Fruit fly (Drosophila melanogaster): ENCODE data around the gene Spps.

Gene Spps

DNA sequence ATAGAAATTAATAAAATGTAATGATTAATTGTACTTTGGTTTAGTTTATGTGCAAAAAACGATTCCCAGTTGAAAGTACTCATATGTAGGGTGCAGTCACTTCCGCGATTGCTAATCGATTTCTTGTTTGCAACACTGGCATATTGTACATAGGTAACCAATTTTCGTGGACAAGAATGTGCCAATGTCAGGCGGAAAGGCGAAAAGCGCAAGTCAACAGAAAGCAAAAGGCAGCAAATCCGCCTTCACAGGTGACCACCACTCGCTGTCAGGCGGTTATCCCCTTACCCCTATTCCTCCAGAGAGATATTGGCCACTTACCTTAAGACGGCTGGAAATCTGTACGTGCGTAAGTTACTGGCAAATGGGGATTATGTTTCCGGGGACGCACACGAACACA, 43.8 kb upstream of the Spps start:
- no peak for TF ChIP-seq usp (GFP tag; optimal IDR thresholded peaks at IDR 0.05)
- no peak for TF ChIP-seq Jra (GFP tag; optimal IDR thresholded peaks at IDR 0.05)
- no peak for TF ChIP-seq Dif (GFP tag; optimal IDR thresholded peaks at IDR 0.05; ENCODE audit: partially characterized antibody)
- TF ChIP-seq N (GFP tag; optimal IDR thresholded peaks at IDR 0.05): no peak
- TF ChIP-seq pan (optimal IDR thresholded peaks at IDR 0.05): no peak
- TF ChIP-seq rgr (GFP tag; optimal IDR thresholded peaks at IDR 0.05): no peak
- no peak for TF ChIP-seq tai (GFP tag; optimal IDR thresholded peaks at IDR 0.05)
- no peak for TF ChIP-seq Hnf4 (GFP tag; optimal IDR thresholded peaks at IDR 0.05)

- no peak for TF ChIP-seq Hr83 (GFP tag; optimal IDR thresholded peaks at IDR 0.05; ENCODE audit: poor library complexity, severe bottlenecking)
- no peak for TF ChIP-seq usp (GFP tag; optimal IDR thresholded peaks at IDR 0.05)
- no peak for TF ChIP-seq CG9705 (GFP tag; optimal IDR thresholded peaks at IDR 0.05)
- TF ChIP-seq foxo (GFP tag; optimal IDR thresholded peaks at IDR 0.05): no peak
- no peak for TF ChIP-seq Sp1 (GFP tag; optimal IDR thresholded peaks at IDR 0.05)
Observed at dm6 chr3R:24270034-24270433, 43.3 kb upstream of the Spps start.

DNA sequence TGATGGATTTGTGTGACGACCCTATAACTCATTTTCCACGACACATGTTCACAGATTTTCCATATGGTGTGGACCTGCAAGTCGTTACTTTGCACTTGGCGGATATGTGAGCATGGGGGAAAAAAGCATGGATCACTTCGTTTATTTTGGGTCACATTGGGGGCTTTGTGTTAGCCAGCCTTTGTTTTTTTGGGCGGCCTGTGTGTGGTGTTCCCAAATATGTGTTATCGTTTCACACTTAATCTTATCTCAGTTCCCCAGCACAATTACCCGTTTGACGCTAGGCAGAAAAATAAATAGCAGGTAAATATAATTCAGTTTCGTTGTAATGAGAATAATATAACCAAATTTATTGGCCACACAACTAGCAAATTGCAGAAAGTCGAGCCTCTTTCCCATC, 41.6 kb upstream of the Spps start:
- TF ChIP-seq foxo (GFP tag; optimal IDR thresholded peaks at IDR 0.05) (no peak), lola (GFP tag; optimal IDR thresholded peaks at IDR 0.05) (no peak), Rel (GFP tag; optimal IDR thresholded peaks at IDR 0.05) (no peak), Rel (tag; optimal IDR thresholded peaks at IDR 0.05) (peak; percentile 85)

dm6 chr3R:24267580-24268202, 41.0 kb upstream of the Spps start:
- no peak for TF ChIP-seq dsf (GFP tag; optimal IDR thresholded peaks at IDR 0.05; ENCODE audit: borderline replicate concordance)
- no peak for TF ChIP-seq psq (GFP tag; optimal IDR thresholded peaks at IDR 0.05)
- TF ChIP-seq GATAd (GFP tag; optimal IDR thresholded peaks at IDR 0.05): no peak
- TF ChIP-seq dl (GFP tag; optimal IDR thresholded peaks at IDR 0.05; ENCODE audit: insufficient read depth in 1 of 2, partially characterized antibody in 2 of 2): no peak
- no peak for TF ChIP-seq dmrt93B (GFP tag; optimal IDR thresholded peaks at IDR 0.05)
- TF ChIP-seq Hr83 (GFP tag; optimal IDR thresholded peaks at IDR 0.05; ENCODE audit: poor library complexity, severe bottlenecking): no peak
- no peak for TF ChIP-seq woc (GFP tag; optimal IDR thresholded peaks at IDR 0.05)
- TF ChIP-seq Rel (GFP tag; optimal IDR thresholded peaks at IDR 0.05): no peak
- no peak for TF ChIP-seq Rel (tag; optimal IDR thresholded peaks at IDR 0.05)
- no peak for TF ChIP-seq Jra (GFP tag; optimal IDR thresholded peaks at IDR 0.05)
- TF ChIP-seq fru (GFP tag; optimal IDR thresholded peaks at IDR 0.05): no peak
- no peak for TF ChIP-seq Mio (GFP tag; optimal IDR thresholded peaks at IDR 0.05)
- no peak for TF ChIP-seq jim (GFP tag; optimal IDR thresholded peaks at IDR 0.05)

- peak; percentile 77 for TF ChIP-seq Dif (GFP tag; optimal IDR thresholded peaks at IDR 0.05; ENCODE audit: partially characterized antibody)
- TF ChIP-seq Vsx2 (GFP tag; optimal IDR thresholded peaks at IDR 0.05; ENCODE audit: partially characterized antibody): peak; percentile 91
- no peak for TF ChIP-seq CG32264 (GFP tag; optimal IDR thresholded peaks at IDR 0.05)
- peak; percentile 83 for TF ChIP-seq fru (GFP tag; optimal IDR thresholded peaks at IDR 0.05)
- TF ChIP-seq sage (GFP tag; optimal IDR thresholded peaks at IDR 0.05): peak; percentile 43
- no peak for TF ChIP-seq lola (GFP tag; optimal IDR thresholded peaks at IDR 0.05)
- no peak for TF ChIP-seq GATAd (GFP tag; optimal IDR thresholded peaks at IDR 0.05)
- no peak for TF ChIP-seq Mio (GFP tag; optimal IDR thresholded peaks at IDR 0.05)
- TF ChIP-seq jim (GFP tag; optimal IDR thresholded peaks at IDR 0.05): no peak
- TF ChIP-seq dsf (GFP tag; optimal IDR thresholded peaks at IDR 0.05; ENCODE audit: borderline replicate concordance): no peak
- no peak for TF ChIP-seq Hr78 (GFP tag; optimal IDR thresholded peaks at IDR 0.05)
- TF ChIP-seq ey (GFP tag; optimal IDR thresholded peaks at IDR 0.05): peak; percentile 68
- no peak for TF ChIP-seq N (GFP tag; optimal IDR thresholded peaks at IDR 0.05)
- TF ChIP-seq Rel (GFP tag; optimal IDR thresholded peaks at IDR 0.05): peak; percentile 24
- TF ChIP-seq Rel (tag; optimal IDR thresholded peaks at IDR 0.05): peak; percentile 63
- peak; percentile 74 for TF ChIP-seq rgr (GFP tag; optimal IDR thresholded peaks at IDR 0.05)
- peak; percentile 85 for TF ChIP-seq h (GFP tag; optimal IDR thresholded peaks at IDR 0.05)
- TF ChIP-seq OdsH (GFP tag; optimal IDR thresholded peaks at IDR 0.05): peak; percentile 87
- TF ChIP-seq Hnf4 (GFP tag; optimal IDR thresholded peaks at IDR 0.05): peak; percentile 25
- TF ChIP-seq dl (GFP tag; optimal IDR thresholded peaks at IDR 0.05; ENCODE audit: insufficient read depth in 1 of 2, partially characterized antibody in 2 of 2): peak in 1 of 2 experiments; percentile 45
- no peak for TF ChIP-seq Myc (optimal IDR thresholded peaks at IDR 0.05)
- TF ChIP-seq tai (GFP tag; optimal IDR thresholded peaks at IDR 0.05): no peak
- TF ChIP-seq sv (GFP tag; optimal IDR thresholded peaks at IDR 0.05): no peak
- peak; percentile 30 for TF ChIP-seq Hr83 (GFP tag; optimal IDR thresholded peaks at IDR 0.05; ENCODE audit: poor library complexity, severe bottlenecking)
- TF ChIP-seq HLH106 (tag; optimal IDR thresholded peaks at IDR 0.05): peak; percentile 92
- peak; percentile 77 for TF ChIP-seq dmrt93B (GFP tag; optimal IDR thresholded peaks at IDR 0.05)
- TF ChIP-seq Sp1 (GFP tag; optimal IDR thresholded peaks at IDR 0.05): peak; percentile 92
- no peak for TF ChIP-seq CrebA (GFP tag; optimal IDR thresholded peaks at IDR 0.05; ENCODE audit: borderline replicate concordance)
- peak; percentile 81 for TF ChIP-seq woc (GFP tag; optimal IDR thresholded peaks at IDR 0.05)
- TF ChIP-seq Abd-B (GFP tag; optimal IDR thresholded peaks at IDR 0.05): no peak
- TF ChIP-seq Dfd (GFP tag; optimal IDR thresholded peaks at IDR 0.05): no peak
- peak in 1 of 2 experiments; percentile 88 for TF ChIP-seq foxo (GFP tag; optimal IDR thresholded peaks at IDR 0.05)
- peak; percentile 82 for TF ChIP-seq CG9705 (GFP tag; optimal IDR thresholded peaks at IDR 0.05)
Observed at dm6 chr3R:24266786-24267579, 40.2 kb upstream of the Spps start.

All from whole organism, wandering third instar larva.